Worm (Caenorhabditis elegans): ENCODE data around the gene bath-26.
"Not testable (repeated sequence)": the region's sequence is repeated elsewhere in the genome, so short reads cannot be mapped to it uniquely, and the experiment has no call there.

DNA sequence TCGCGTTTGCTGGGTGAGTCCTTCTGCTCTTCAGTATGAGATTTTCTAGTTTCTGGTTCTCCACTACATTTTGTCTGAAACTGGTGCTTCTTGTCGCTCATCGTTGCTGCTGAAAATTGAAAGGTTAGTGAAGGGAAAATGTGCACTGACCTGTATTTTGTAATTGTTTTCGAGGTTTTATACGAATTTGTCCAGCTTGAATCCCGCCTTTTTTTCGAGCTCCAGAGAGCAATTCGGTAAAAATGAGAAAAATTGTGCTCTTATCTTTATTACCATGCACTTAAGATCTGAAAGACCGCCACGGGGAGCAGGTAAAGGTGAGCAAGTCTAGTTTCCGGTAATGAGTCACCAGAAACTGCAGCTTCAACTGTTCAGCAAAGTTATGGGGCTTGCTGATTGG, 27.2 kb upstream of the bath-26 start, which contains the start of gene C08E3.15:
- TF ChIP-seq nhr-76 (tag; optimal IDR thresholded peaks at IDR 0.05); unc-62 (GFP tag; optimal IDR thresholded peaks at IDR 0.05); ets-5 (GFP tag; IDR thresholded peaks at IDR 0.05); mep-1 (tag; optimal IDR thresholded peaks at IDR 0.05); egl-13 (tag; optimal IDR thresholded peaks at IDR 0.05); aly-2 (tag; optimal IDR thresholded peaks at IDR 0.05); skn-1 (tag; optimal IDR thresholded peaks at IDR 0.05); lir-3 (tag; optimal IDR thresholded peaks at IDR 0.05; ENCODE audit: poor library complexity); zag-1 (tag; optimal IDR thresholded peaks at IDR 0.05); lin-15B (tag; optimal IDR thresholded peaks at IDR 0.05): not testable (repeated sequence)
